Fruit fly (Drosophila melanogaster) whole organism, embryonic: ENCODE measurements around the gene Pak.

Experiments
- Adf1 ChIP-seq: fragments of 200-800 bp; sonication (Bioruptor generic); IDR thresholded peaks from 2 replicates; pipeline ENCODE4 v1.3.6; 2022; ENCODE audit warnings: missing biosample characterization, missing genetic modification characterization
- Aef1 ChIP-seq: fragments of 200-800 bp; sonication (Bioruptor generic); IDR thresholded peaks from 3 replicates; pipeline ENCODE4 v1.3.6; 2022; ENCODE audit warnings: missing biosample characterization, missing genetic modification characterization
- Asciz ChIP-seq: fragments of 200-800 bp; sonication (Bioruptor generic); optimal IDR thresholded peaks from 2 replicates; lab custom pipeline; 2017; ENCODE audit warnings: missing biosample characterization, mild to moderate bottlenecking, missing genetic modification characterization, missing genetic modification reagents
- BEAF-32 ChIP-seq: fragments of 200-800 bp; sonication (Bioruptor generic); optimal IDR thresholded peaks from 3 replicates; lab custom pipeline; 2017; ENCODE audit warnings: missing biosample characterization, missing genetic modification characterization, mild to moderate bottlenecking, moderate library complexity, missing genetic modification reagents
- CG10147 ChIP-seq: fragments of 200-800 bp; sonication (Bioruptor generic); optimal IDR thresholded peaks from 2 replicates; lab custom pipeline; 2019; ENCODE audit warnings: missing biosample characterization, mild to moderate bottlenecking, missing genetic modification characterization, moderate library complexity
- CG10959 ChIP-seq: fragments of 200-800 bp; sonication (Bioruptor generic); IDR thresholded peaks from 2 replicates; pipeline ENCODE4 v1.3.6; 2022; ENCODE audit warnings: missing biosample characterization, missing genetic modification characterization
- CG11085 ChIP-seq: fragments of 200-800 bp; sonication (Bioruptor generic); IDR thresholded peaks from 2 replicates; pipeline ENCODE4 v1.3.6; 2022; ENCODE audit warnings: missing biosample characterization, missing genetic modification characterization
- CG13424 ChIP-seq: fragments of 200-800 bp; sonication (Bioruptor generic); optimal IDR thresholded peaks from 2 replicates; lab custom pipeline; 2019; ENCODE audit warnings: missing biosample characterization, mild to moderate bottlenecking, missing genetic modification characterization, moderate library complexity
- CG14860 ChIP-seq: fragments of 200-800 bp; sonication (Bioruptor generic); IDR thresholded peaks from 3 replicates; pipeline ENCODE4 v1.3.6; 2022; ENCODE audit warnings: missing biosample characterization, missing genetic modification characterization; ENCODE audit not compliant: partially characterized antibody
- CG1602 ChIP-seq: fragments of 200-800 bp; sonication (Bioruptor generic); optimal IDR thresholded peaks from 3 replicates; lab custom pipeline; 2016; ENCODE audit warnings: missing biosample characterization, missing genetic modification characterization
- CG17328 ChIP-seq: fragments of 200-800 bp; sonication (Bioruptor generic); IDR thresholded peaks from 2 replicates; pipeline ENCODE4 v1.3.6; 2022; ENCODE audit warnings: missing biosample characterization, missing genetic modification characterization
- CG32532 ChIP-seq: fragments of 200-800 bp; sonication (Bioruptor generic); IDR thresholded peaks from 2 replicates; pipeline ENCODE4 v1.3.6; 2022; ENCODE audit warnings: missing biosample characterization, missing genetic modification characterization
- CG33557 ChIP-seq: fragments of 200-800 bp; sonication (Bioruptor generic); optimal IDR thresholded peaks from 2 replicates; lab custom pipeline; 2019; ENCODE audit warnings: missing biosample characterization, mild to moderate bottlenecking, missing genetic modification characterization, moderate library complexity
- CG42726 ChIP-seq: fragments of 200-800 bp; sonication (Bioruptor generic); IDR thresholded peaks from 2 replicates; pipeline ENCODE4 v1.3.6; 2022; ENCODE audit warnings: missing biosample characterization, missing genetic modification characterization; ENCODE audit not compliant: partially characterized antibody
- CG4707 ChIP-seq: fragments of 200-800 bp; sonication (Bioruptor generic); optimal IDR thresholded peaks from 2 replicates; lab custom pipeline; 2018; ENCODE audit warnings: missing biosample characterization, mild to moderate bottlenecking, missing genetic modification characterization, moderate library complexity
- CG4820 ChIP-seq: fragments of 200-800 bp; sonication (Bioruptor generic); optimal IDR thresholded peaks from 3 replicates; lab custom pipeline; 2016; ENCODE audit warnings: missing biosample characterization, missing genetic modification characterization
- CG6272 ChIP-seq: fragments of 200-800 bp; sonication (Bioruptor generic); IDR thresholded peaks from 2 replicates; pipeline ENCODE4 v1.3.6; 2022; ENCODE audit warnings: missing biosample characterization, missing genetic modification characterization
- CG6654 ChIP-seq: fragments of 200-800 bp; sonication (Bioruptor generic); optimal IDR thresholded peaks from 2 replicates; lab custom pipeline; 2017; ENCODE audit warnings: missing biosample characterization, mild to moderate bottlenecking, missing genetic modification characterization
- CG9727 ChIP-seq: fragments of 200-800 bp; sonication (Bioruptor generic); optimal IDR thresholded peaks from 3 replicates; lab custom pipeline; 2017; ENCODE audit warnings: missing biosample characterization, mild to moderate bottlenecking, missing genetic modification characterization
- CG9797 ChIP-seq: fragments of 200-800 bp; sonication (Bioruptor generic); optimal IDR thresholded peaks from 3 replicates; lab custom pipeline; 2018; ENCODE audit warnings: missing biosample characterization, mild to moderate bottlenecking, missing genetic modification characterization
- Doc3 ChIP-seq: fragments of 200-800 bp; sonication (Bioruptor generic); IDR thresholded peaks from 3 replicates; pipeline ENCODE4 v1.3.6; 2022; ENCODE audit warnings: missing biosample characterization, missing genetic modification characterization; ENCODE audit not compliant: partially characterized antibody
- Ets97D ChIP-seq: fragments of 200-800 bp; sonication (Bioruptor generic); optimal IDR thresholded peaks from 3 replicates; lab custom pipeline; 2016; ENCODE audit warnings: missing biosample characterization, missing genetic modification characterization
- H2.0 ChIP-seq: fragments of 200-800 bp; sonication (Bioruptor generic); IDR thresholded peaks from 2 replicates; pipeline ENCODE4 v1.3.6; 2022; ENCODE audit warnings: missing biosample characterization, missing genetic modification characterization
- HmgZ ChIP-seq: fragments of 200-800 bp; sonication (Bioruptor generic); optimal IDR thresholded peaks from 2 replicates; lab custom pipeline; 2018; ENCODE audit warnings: missing biosample characterization, mild to moderate bottlenecking, missing genetic modification characterization
- NC2β ChIP-seq: fragments of 200-800 bp; sonication (Bioruptor generic); optimal IDR thresholded peaks from 2 replicates; lab custom pipeline; 2016; ENCODE audit warnings: missing biosample characterization, missing genetic modification characterization
- Optix ChIP-seq: fragments of 200-800 bp; sonication (Bioruptor generic); IDR thresholded peaks from 3 replicates; pipeline ENCODE4 v1.3.6; 2022; ENCODE audit warnings: missing biosample characterization, missing genetic modification characterization
- PHDP ChIP-seq: fragments of 200-800 bp; sonication (Bioruptor generic); optimal IDR thresholded peaks from 3 replicates; lab custom pipeline; 2018; ENCODE audit warnings: missing biosample characterization, mild to moderate bottlenecking, missing genetic modification characterization, moderate library complexity
- Sry-β ChIP-seq: fragments of 200-800 bp; sonication (Bioruptor generic); optimal IDR thresholded peaks from 2 replicates; lab custom pipeline; 2018; ENCODE audit warnings: missing biosample characterization, mild to moderate bottlenecking, missing genetic modification characterization, moderate library complexity
- bcd ChIP-seq: fragments of 200-800 bp; sonication (Bioruptor generic); optimal IDR thresholded peaks from 2 replicates; lab custom pipeline; 2017; ENCODE audit warnings: missing biosample characterization, mild to moderate bottlenecking, missing genetic modification characterization
- btn ChIP-seq: fragments of 200-800 bp; sonication (Bioruptor generic); optimal IDR thresholded peaks from 2 replicates; lab custom pipeline; 2016; ENCODE audit warnings: missing biosample characterization, missing genetic modification characterization
- cg ChIP-seq: fragments of 200-800 bp; sonication (Bioruptor generic); optimal IDR thresholded peaks from 3 replicates; lab custom pipeline; 2019; ENCODE audit warnings: missing biosample characterization, mild to moderate bottlenecking, missing genetic modification characterization, moderate library complexity
- crc ChIP-seq: fragments of 200-800 bp; sonication (Bioruptor generic); optimal IDR thresholded peaks from 2 replicates; lab custom pipeline; 2016; ENCODE audit warnings: missing biosample characterization, missing genetic modification characterization
- dmrt11E ChIP-seq: fragments of 200-800 bp; sonication (Bioruptor generic); optimal IDR thresholded peaks from 3 replicates; lab custom pipeline; 2018; ENCODE audit warnings: missing biosample characterization, mild to moderate bottlenecking, missing genetic modification characterization, moderate library complexity
- dpn ChIP-seq, 2 experiments: fragments of 200-800 bp; sonication (Bioruptor generic); optimal IDR thresholded peaks; 3 replicates each; lab custom pipeline; 2016; ENCODE audit warnings: missing biosample characterization in 2 of 2, missing genetic modification characterization in 2 of 2
- gsb-n ChIP-seq: fragments of 200-800 bp; sonication (Bioruptor generic); optimal IDR thresholded peaks from 3 replicates; lab custom pipeline; 2018; ENCODE audit warnings: missing biosample characterization, mild to moderate bottlenecking, missing genetic modification characterization
- kay ChIP-seq: fragments of 200-800 bp; sonication (Bioruptor generic); optimal IDR thresholded peaks from 2 replicates; lab custom pipeline; 2016; ENCODE audit warnings: missing biosample characterization, missing genetic modification characterization
- klu ChIP-seq: fragments of 200-800 bp; sonication (Bioruptor generic); IDR thresholded peaks from 2 replicates; pipeline ENCODE4 v1.3.6; 2022; ENCODE audit warnings: missing biosample characterization, missing genetic modification characterization
- mld ChIP-seq: fragments of 200-800 bp; sonication (Bioruptor generic); IDR thresholded peaks from 3 replicates; pipeline ENCODE4 v1.3.6; 2022; ENCODE audit warnings: missing biosample characterization, missing genetic modification characterization; ENCODE audit not compliant: partially characterized antibody
- org-1 ChIP-seq: fragments of 200-800 bp; sonication (Bioruptor generic); optimal IDR thresholded peaks from 2 replicates; lab custom pipeline; 2017; ENCODE audit warnings: missing biosample characterization, missing genetic modification characterization
- pho ChIP-seq: fragments of 200-800 bp; sonication (Bioruptor generic); optimal IDR thresholded peaks from 2 replicates; lab custom pipeline; 2016; ENCODE audit warnings: missing biosample characterization, missing genetic modification characterization
- pum ChIP-seq: fragments of 200-800 bp; sonication (Bioruptor generic); optimal IDR thresholded peaks from 2 replicates; lab custom pipeline; 2016; ENCODE audit warnings: missing biosample characterization, missing genetic modification characterization
- sd ChIP-seq: fragments of 200-800 bp; sonication (Bioruptor generic); optimal IDR thresholded peaks from 3 replicates; lab custom pipeline; 2018; ENCODE audit warnings: missing biosample characterization, mild to moderate bottlenecking, missing genetic modification characterization, moderate library complexity
- seq ChIP-seq: fragments of 200-800 bp; sonication (Bioruptor generic); IDR thresholded peaks from 2 replicates; pipeline ENCODE4 v1.3.6; 2022; ENCODE audit warnings: missing biosample characterization, missing genetic modification characterization
- slbo ChIP-seq: fragments of 200-800 bp; sonication (Bioruptor generic); IDR thresholded peaks from 2 replicates; pipeline ENCODE4 v1.3.6; 2022; ENCODE audit warnings: missing biosample characterization, missing genetic modification characterization
- so ChIP-seq: fragments of 200-800 bp; sonication (Bioruptor generic); IDR thresholded peaks from 3 replicates; pipeline ENCODE4 v1.3.6; 2022; ENCODE audit warnings: missing biosample characterization, missing genetic modification characterization
- stc ChIP-seq: fragments of 200-800 bp; sonication (Bioruptor generic); IDR thresholded peaks from 2 replicates; pipeline ENCODE4 v1.3.6; 2022; ENCODE audit warnings: missing biosample characterization, missing genetic modification characterization
- tgo ChIP-seq: fragments of 200-800 bp; sonication (Bioruptor generic); IDR thresholded peaks from 3 replicates; pipeline ENCODE4 v1.3.6; 2022; ENCODE audit warnings: missing biosample characterization, missing genetic modification characterization
- trh ChIP-seq: fragments of 200-800 bp; sonication (Bioruptor generic); optimal IDR thresholded peaks from 2 replicates; lab custom pipeline; 2016; ENCODE audit warnings: missing biosample characterization, missing genetic modification characterization
- wor ChIP-seq: fragments of 200-800 bp; sonication (Bioruptor generic); IDR thresholded peaks from 2 replicates; pipeline ENCODE4 v1.3.6; 2022; ENCODE audit warnings: missing biosample characterization, missing genetic modification characterization

The Pak gene

dm6 chr3R:6410412-6411225 is 59.9 kb downstream of the Pak start (continued):
- TF ChIP-seq Adf1 (peak; percentile 48), org-1 (peak; percentile 90), CG4707 (GFP tag; lab: Kevin White, UChicago) (peak; percentile 38), kay (peak; percentile 78), BEAF-32 (GFP tag; lab: Kevin White, UChicago) (no peak), CG4820 (peak; percentile 81), so (GFP tag; lab: Robert Waterston, UW) (peak; percentile 74; the same call in 2 of the 3 replicates), bcd (peak; percentile 88), CG32532 (GFP tag; lab: Robert Waterston, UW) (peak; percentile 72), crc (GFP tag; lab: Kevin White, UChicago) (peak; percentile 74), H2.0 (GFP tag; lab: Robert Waterston, UW) (peak; percentile 48), btn (GFP tag; lab: Kevin White, UChicago) (peak; percentile 73), trh (peak; percentile 53), CG42726 (GFP tag; lab: Robert Waterston, UW) (no peak), pho (GFP tag; lab: Kevin White, UChicago) (peak; percentile 89), stc (peak; percentile 62; the same call in 1 of the 2 replicates), CG14860 (GFP tag; lab: Robert Waterston, UW) (no peak), Aef1 (GFP tag; lab: Robert Waterston, UW) (peak; percentile 10), CG10959 (no peak), CG33557 (GFP tag; lab: Kevin White, UChicago) (peak; percentile 68), PHDP (tag; lab: Kevin White, UChicago) (peak; percentile 88), CG10147 (GFP tag; lab: Kevin White, UChicago) (peak; percentile 91), cg (GFP tag; lab: Kevin White, UChicago) (peak; percentile 18), pum (GFP tag; lab: Kevin White, UChicago) (peak; percentile 81), HmgZ (peak; percentile 85), CG17328 (peak; percentile 31), CG13424 (tag; lab: Kevin White, UChicago) (peak; percentile 92), Sry-β (GFP tag; lab: Kevin White, UChicago) (peak; percentile 51), Asciz (peak; percentile 83), Optix (GFP tag; lab: Robert Waterston, UW) (0 out of 3 replicates have a peak, but pooled peaks have one; percentile 38), CG1602 (GFP tag; lab: Kevin White, UChicago) (peak; percentile 82), Ets97D (GFP tag; lab: Kevin White, UChicago) (peak; percentile 27), CG9727 (peak; percentile 89), CG11085 (GFP tag; lab: Robert Waterston, UW) (0 out of 2 replicates have a peak, but pooled peaks have one; percentile 36), gsb-n (tag; lab: Kevin White, UChicago) (peak; percentile 81), klu (GFP tag; lab: Robert Waterston, UW) (peak; percentile 66), seq (peak; percentile 80), CG6272 (GFP tag; lab: Robert Waterston, UW) (peak; percentile 42; the same call in 1 of the 2 replicates), CG6654 (GFP tag; lab: Kevin White, UChicago) (peak; percentile 68), sd (tag; lab: Kevin White, UChicago) (peak; percentile 58), mld (GFP tag; lab: Robert Waterston, UW) (no peak), CG9797 (GFP tag; lab: Kevin White, UChicago) (no peak), wor (GFP tag; lab: Robert Waterston, UW) (peak; percentile 71), slbo (GFP tag; lab: Robert Waterston, UW) (peak; percentile 75), dmrt11E (tag; lab: Kevin White, UChicago) (peak; percentile 74), Doc3 (GFP tag; lab: Robert Waterston, UW) (no peak), tgo (GFP tag; lab: Robert Waterston, UW) (peak; percentile 75), NC2β (peak; percentile 65), dpn (GFP tag; optimal IDR thresholded peaks at IDR 0.05; lab: Kevin White, UChicago) (peak; percentile 81 to 88)
